Fruit fly (Drosophila melanogaster) whole organism, embryonic: ENCODE data around the gene CG4949.
A peak's percentile ranks its signal among the peaks of the same experiment; 100 is the strongest.

Source experiments
- Ada2b ChIP-seq: fragments of 200-800 bp; sonication (Bioruptor generic); IDR thresholded peaks from 2 replicates; pipeline ENCODE4 v1.3.6; 2022; ENCODE audit warnings: missing biosample characterization, missing genetic modification characterization
- BEAF-32 ChIP-seq: fragments of 200-800 bp; sonication (Bioruptor generic); optimal IDR thresholded peaks from 3 replicates; lab custom pipeline; 2017; ENCODE audit warnings: missing biosample characterization, missing genetic modification characterization, mild to moderate bottlenecking, moderate library complexity, missing genetic modification reagents
- BtbVII ChIP-seq: fragments of 200-800 bp; sonication (Bioruptor generic); optimal IDR thresholded peaks from 3 replicates; lab custom pipeline; 2017; ENCODE audit warnings: missing biosample characterization, mild to moderate bottlenecking, missing genetic modification characterization
- CG10431 ChIP-seq: fragments of 200-800 bp; sonication (Bioruptor generic); optimal IDR thresholded peaks from 3 replicates; lab custom pipeline; 2018; ENCODE audit warnings: missing biosample characterization, mild to moderate bottlenecking, missing genetic modification characterization
- CG11247 ChIP-seq: fragments of 200-800 bp; sonication (Bioruptor generic); IDR thresholded peaks from 2 replicates; pipeline ENCODE4 v1.3.6; 2022; ENCODE audit warnings: missing biosample characterization, missing genetic modification characterization
- CG11723 ChIP-seq: fragments of 200-800 bp; sonication (Bioruptor generic); optimal IDR thresholded peaks from 2 replicates; lab custom pipeline; 2017; ENCODE audit warnings: missing biosample characterization, mild to moderate bottlenecking, missing genetic modification characterization
- CG13894 ChIP-seq: fragments of 200-800 bp; sonication (Bioruptor generic); optimal IDR thresholded peaks from 3 replicates; lab custom pipeline; 2018; ENCODE audit warnings: missing biosample characterization, mild to moderate bottlenecking, missing genetic modification characterization, moderate library complexity
- CG15073 ChIP-seq: fragments of 200-800 bp; sonication (Bioruptor generic); optimal IDR thresholded peaks from 2 replicates; lab custom pipeline; 2016; ENCODE audit warnings: missing biosample characterization, missing genetic modification characterization
- CG1529 ChIP-seq: fragments of 200-800 bp; sonication (Bioruptor generic); optimal IDR thresholded peaks from 3 replicates; lab custom pipeline; 2018; ENCODE audit warnings: missing biosample characterization, missing genetic modification characterization
- CG16813 ChIP-seq: fragments of 200-800 bp; sonication (Bioruptor generic); IDR thresholded peaks from 3 replicates; pipeline ENCODE4 v1.3.6; 2022; ENCODE audit warnings: missing biosample characterization, missing genetic modification characterization; ENCODE audit not compliant: partially characterized antibody
- CG16815 ChIP-seq: fragments of 200-800 bp; sonication (Bioruptor generic); optimal IDR thresholded peaks from 3 replicates; lab custom pipeline; 2017; ENCODE audit warnings: missing biosample characterization, mild to moderate bottlenecking, missing genetic modification characterization
- CG17186 ChIP-seq: fragments of 200-800 bp; sonication (Bioruptor generic); optimal IDR thresholded peaks from 3 replicates; lab custom pipeline; 2017; ENCODE audit warnings: missing biosample characterization, missing genetic modification reagents, missing genetic modification characterization
- CG17328 ChIP-seq: fragments of 200-800 bp; sonication (Bioruptor generic); IDR thresholded peaks from 2 replicates; pipeline ENCODE4 v1.3.6; 2022; ENCODE audit warnings: missing biosample characterization, missing genetic modification characterization
- CG17829 ChIP-seq: fragments of 200-800 bp; optimal IDR thresholded peaks from 2 replicates; lab custom pipeline; 2019; ENCODE audit warnings: missing biosample characterization, mild to moderate bottlenecking, missing genetic modification characterization, moderate library complexity
- CG2202 ChIP-seq: fragments of 200-800 bp; sonication (Bioruptor generic); optimal IDR thresholded peaks from 2 replicates; lab custom pipeline; 2018; ENCODE audit warnings: missing biosample characterization, mild to moderate bottlenecking, missing genetic modification characterization
- CG2712 ChIP-seq: fragments of 200-800 bp; optimal IDR thresholded peaks from 3 replicates; lab custom pipeline; 2019; ENCODE audit warnings: missing biosample characterization, mild to moderate bottlenecking, missing genetic modification characterization, moderate library complexity
- CG32532 ChIP-seq: fragments of 200-800 bp; sonication (Bioruptor generic); IDR thresholded peaks from 2 replicates; pipeline ENCODE4 v1.3.6; 2022; ENCODE audit warnings: missing biosample characterization, missing genetic modification characterization
- CG32772 ChIP-seq: fragments of 200-800 bp; sonication (Bioruptor generic); IDR thresholded peaks from 2 replicates; pipeline ENCODE4 v1.3.6; 2022; ENCODE audit warnings: missing biosample characterization, missing genetic modification characterization
- CG34422 ChIP-seq: fragments of 200-800 bp; sonication (Bioruptor generic); IDR thresholded peaks from 3 replicates; pipeline ENCODE4 v1.3.6; 2022; ENCODE audit warnings: missing biosample characterization, missing genetic modification characterization
- CG42726 ChIP-seq: fragments of 200-800 bp; sonication (Bioruptor generic); IDR thresholded peaks from 2 replicates; pipeline ENCODE4 v1.3.6; 2022; ENCODE audit warnings: missing biosample characterization, missing genetic modification characterization; ENCODE audit not compliant: partially characterized antibody
- CG7987 ChIP-seq: fragments of 200-800 bp; sonication (Bioruptor generic); optimal IDR thresholded peaks from 2 replicates; lab custom pipeline; 2018; ENCODE audit warnings: missing biosample characterization, mild to moderate bottlenecking, missing genetic modification characterization, moderate library complexity
- CG8478 ChIP-seq: fragments of >200 bp; optimal IDR thresholded peaks from 2 replicates; lab custom pipeline; 2018
- CTCF ChIP-seq: fragments of 200-800 bp; sonication (Bioruptor generic); optimal IDR thresholded peaks from 2 replicates; lab custom pipeline; 2017; ENCODE audit warnings: missing biosample characterization, mild to moderate bottlenecking, missing genetic modification characterization, moderate library complexity
- Chrac-16 ChIP-seq: fragments of 200-800 bp; sonication (Bioruptor generic); optimal IDR thresholded peaks from 3 replicates; lab custom pipeline; 2016; ENCODE audit warnings: missing biosample characterization, missing genetic modification characterization
- Dbx ChIP-seq: fragments of 200-800 bp; sonication (Bioruptor generic); IDR thresholded peaks from 3 replicates; pipeline ENCODE4 v1.3.6; 2022; ENCODE audit warnings: missing biosample characterization, missing genetic modification characterization
- Dek ChIP-seq: fragments of 200-800 bp; sonication (Bioruptor generic); optimal IDR thresholded peaks from 3 replicates; lab custom pipeline; 2019; ENCODE audit warnings: missing biosample characterization, mild to moderate bottlenecking, missing genetic modification characterization, moderate library complexity
- E2f2 ChIP-seq: fragments of 200-800 bp; sonication (Bioruptor generic); IDR thresholded peaks from 2 replicates; pipeline ENCODE4 v1.3.6; 2022; ENCODE audit warnings: missing biosample characterization, missing genetic modification characterization
- Ets97D ChIP-seq: fragments of 200-800 bp; sonication (Bioruptor generic); optimal IDR thresholded peaks from 3 replicates; lab custom pipeline; 2016; ENCODE audit warnings: missing biosample characterization, missing genetic modification characterization
- Gsc ChIP-seq: fragments of 200-800 bp; sonication (Bioruptor generic); IDR thresholded peaks from 2 replicates; pipeline ENCODE4 v1.3.6; 2022; ENCODE audit warnings: missing biosample characterization, missing genetic modification characterization
- H2.0 ChIP-seq: fragments of 200-800 bp; sonication (Bioruptor generic); IDR thresholded peaks from 2 replicates; pipeline ENCODE4 v1.3.6; 2022; ENCODE audit warnings: missing biosample characterization, missing genetic modification characterization
- NFAT ChIP-seq: fragments of 200-800 bp; sonication (Bioruptor generic); IDR thresholded peaks from 2 replicates; pipeline ENCODE4 v1.3.6; 2022; ENCODE audit warnings: missing biosample characterization, missing genetic modification characterization
- Optix ChIP-seq: fragments of 200-800 bp; sonication (Bioruptor generic); IDR thresholded peaks from 3 replicates; pipeline ENCODE4 v1.3.6; 2022; ENCODE audit warnings: missing biosample characterization, missing genetic modification characterization
- Rfx ChIP-seq: fragments of 200-800 bp; sonication (Bioruptor generic); IDR thresholded peaks from 2 replicates; pipeline ENCODE4 v1.3.6; 2022; ENCODE audit warnings: missing biosample characterization, missing genetic modification characterization
- Side ChIP-seq: fragments of 200-800 bp; sonication (Bioruptor generic); optimal IDR thresholded peaks from 2 replicates; lab custom pipeline; 2016; ENCODE audit warnings: missing biosample characterization, missing genetic modification characterization
- Tbp ChIP-seq: fragments of >200 bp; optimal IDR thresholded peaks from 2 replicates; lab custom pipeline; 2018; ENCODE audit warnings: missing biosample characterization, missing genetic modification characterization
- ab ChIP-seq: fragments of 200-800 bp; sonication (Bioruptor generic); optimal IDR thresholded peaks from 2 replicates; lab custom pipeline; 2016; ENCODE audit warnings: missing biosample characterization, missing genetic modification characterization
- caup ChIP-seq: fragments of 200-800 bp; sonication (Bioruptor generic); optimal IDR thresholded peaks from 3 replicates; lab custom pipeline; 2017; ENCODE audit warnings: missing biosample characterization, mild to moderate bottlenecking, missing genetic modification characterization, moderate library complexity; ENCODE audit not compliant: severe bottlenecking
- chinmo ChIP-seq: fragments of 200-800 bp; sonication (Bioruptor generic); IDR thresholded peaks from 4 replicates; pipeline ENCODE4 v1.3.6; 2022; ENCODE audit warnings: missing biosample characterization, missing genetic modification characterization; ENCODE audit not compliant: partially characterized antibody
- en ChIP-seq: fragments of 200-800 bp; sonication (Bioruptor generic); optimal IDR thresholded peaks from 2 replicates; lab custom pipeline; 2016; ENCODE audit warnings: missing biosample characterization, missing genetic modification characterization
- her ChIP-seq: fragments of 200-800 bp; sonication (Bioruptor generic); optimal IDR thresholded peaks from 2 replicates; lab custom pipeline; 2016; ENCODE audit warnings: missing biosample characterization, missing genetic modification characterization
- jigr1 ChIP-seq: fragments of 200-800 bp; sonication (Bioruptor generic); IDR thresholded peaks from 3 replicates; pipeline ENCODE4 v1.3.6; 2022; ENCODE audit warnings: missing biosample characterization, missing genetic modification characterization
- mirr ChIP-seq: fragments of 200-800 bp; sonication (Bioruptor generic); optimal IDR thresholded peaks from 3 replicates; lab custom pipeline; 2018; ENCODE audit warnings: missing biosample characterization, mild to moderate bottlenecking, missing genetic modification characterization
- nmo ChIP-seq: fragments of 200-800 bp; sonication (Bioruptor generic); optimal IDR thresholded peaks from 2 replicates; lab custom pipeline; 2018; ENCODE audit warnings: missing biosample characterization, mild to moderate bottlenecking, missing genetic modification characterization, moderate library complexity
- p53 ChIP-seq: fragments of 200-800 bp; sonication (Bioruptor generic); optimal IDR thresholded peaks from 2 replicates; lab custom pipeline; 2016; ENCODE audit warnings: missing biosample characterization, missing genetic modification characterization
- phol ChIP-seq: fragments of 200-800 bp; sonication (Bioruptor generic); optimal IDR thresholded peaks from 3 replicates; lab custom pipeline; 2018; ENCODE audit warnings: missing biosample characterization, mild to moderate bottlenecking, missing genetic modification characterization, moderate library complexity
- row ChIP-seq: fragments of 200-800 bp; sonication (Bioruptor generic); IDR thresholded peaks from 3 replicates; pipeline ENCODE4 v1.3.6; 2022; ENCODE audit warnings: missing biosample characterization, missing genetic modification characterization
- sens ChIP-seq: fragments of 200-800 bp; sonication (Bioruptor generic); peaks from one replicate; lab custom pipeline; 2016; ENCODE audit warnings: missing biosample characterization, missing genetic modification characterization
- sqz ChIP-seq: fragments of 200-800 bp; sonication (Bioruptor generic); optimal IDR thresholded peaks from 3 replicates; lab custom pipeline; 2018; ENCODE audit warnings: missing biosample characterization, mild to moderate bottlenecking, missing genetic modification characterization
- unc-4 ChIP-seq: fragments of 200-800 bp; sonication (Bioruptor generic); IDR thresholded peaks from 2 replicates; pipeline ENCODE4 v1.3.6; 2022; ENCODE audit warnings: missing biosample characterization, missing genetic modification characterization; ENCODE audit not compliant: partially characterized antibody

CG4949 gene

dm6 chrX:17077290-17078138 lies 1.1 kb upstream of the CG4949 start, which contains the start of gene wcy (continued):
- TF ChIP-seq E2f2 (GFP tag; lab: Robert Waterston, UW): peak; percentile 50
- no peak for TF ChIP-seq CG1529
- TF ChIP-seq Ets97D (GFP tag; lab: Kevin White, UChicago): peak; percentile 76
- TF ChIP-seq CTCF (GFP tag; lab: Kevin White, UChicago): peak; percentile 97
- no peak for TF ChIP-seq CG13894 (tag; lab: Kevin White, UChicago)
- no peak for TF ChIP-seq CG15073 (GFP tag; lab: Kevin White, UChicago)
- no peak for TF ChIP-seq CG16815 (GFP tag; lab: Kevin White, UChicago)
- peak; percentile 53 for TF ChIP-seq her (GFP tag; lab: Kevin White, UChicago)
- TF ChIP-seq CG10431: peak; percentile 7
- TF ChIP-seq CG34422 (GFP tag; lab: Robert Waterston, UW): peak; percentile 46; the same call in 2 of the 3 replicates
- peak; percentile 37 for TF ChIP-seq CG2712
- 0 out of 2 replicates have a peak, but pooled peaks have one; percentile 41 for TF ChIP-seq CG11247 (GFP tag; lab: Robert Waterston, UW)
- peak; percentile 53 for TF ChIP-seq caup (GFP tag; lab: Kevin White, UChicago)
- TF ChIP-seq CG2202 (tag; lab: Kevin White, UChicago): no peak
- TF ChIP-seq Ada2b (GFP tag; lab: Robert Waterston, UW): 0 out of 2 replicates have a peak, but pooled peaks have one; percentile 15
- TF ChIP-seq sqz (GFP tag; lab: Kevin White, UChicago): peak; percentile 76
- peak; percentile 17; the same call in 1 of the 3 replicates for TF ChIP-seq jigr1 (GFP tag; lab: Robert Waterston, UW)
- TF ChIP-seq p53: no peak
- TF ChIP-seq phol (tag; lab: Kevin White, UChicago): peak; percentile 38
- no peak for TF ChIP-seq Gsc (GFP tag; lab: Robert Waterston, UW)
- TF ChIP-seq CG11723 (GFP tag; lab: Kevin White, UChicago): no peak
- no peak for TF ChIP-seq en (GFP tag; lab: Kevin White, UChicago)
- peak; percentile 23 for TF ChIP-seq mirr (GFP tag; lab: Kevin White, UChicago)
- peak; percentile 37; the same call in 1 of the 3 replicates for TF ChIP-seq Optix (GFP tag; lab: Robert Waterston, UW)
- peak; percentile 44; the same call in 1 of the 2 replicates for TF ChIP-seq NFAT (GFP tag; lab: Robert Waterston, UW)
- peak; percentile 51 for TF ChIP-seq Rfx
- TF ChIP-seq CG32772: peak; percentile 42; the same call in 1 of the 2 replicates
- peak; percentile 34; the same call in 1 of the 2 replicates for TF ChIP-seq CG32532 (GFP tag; lab: Robert Waterston, UW)
- peak; percentile 37 for TF ChIP-seq CG7987 (GFP tag; lab: Kevin White, UChicago)
- TF ChIP-seq CG16813 (GFP tag; lab: Robert Waterston, UW): 0 out of 3 replicates have a peak, but pooled peaks have one; percentile 37
- peak; percentile 42; the same call in 1 of the 2 replicates for TF ChIP-seq unc-4
- no peak for TF ChIP-seq Dek
- TF ChIP-seq Dbx (GFP tag; lab: Robert Waterston, UW): 0 out of 3 replicates have a peak, but pooled peaks have one; percentile 50
- TF ChIP-seq BEAF-32 (GFP tag; lab: Kevin White, UChicago): peak; percentile 68
- 0 out of 2 replicates have a peak, but pooled peaks have one; percentile 10 for TF ChIP-seq H2.0 (GFP tag; lab: Robert Waterston, UW)
- TF ChIP-seq Tbp (GFP tag; lab: Kevin White, UChicago): peak; percentile 8
- TF ChIP-seq CG8478 (lab: Kevin White, UChicago): peak; percentile 96
- TF ChIP-seq CG17328 (GFP tag; lab: Robert Waterston, UW): peak; percentile 40; the same call in 1 of the 2 replicates
- no peak for TF ChIP-seq ab (GFP tag; lab: Kevin White, UChicago)
- TF ChIP-seq sens (GFP tag; lab: Kevin White, UChicago): peak; percentile 45
- peak; percentile 68 for TF ChIP-seq row
- peak; percentile 64; the same call in 1 of the 2 replicates for TF ChIP-seq CG42726 (GFP tag; lab: Robert Waterston, UW)
- peak; percentile 22 for TF ChIP-seq CG17829 (tag; lab: Kevin White, UChicago)
- TF ChIP-seq chinmo (GFP tag; lab: Robert Waterston, UW): 0 out of 4 replicates have a peak, but pooled peaks have one; percentile 51
- TF ChIP-seq BtbVII (GFP tag; lab: Kevin White, UChicago): peak; percentile 6
- TF ChIP-seq Chrac-16 (GFP tag; lab: Kevin White, UChicago): peak; percentile 11
- TF ChIP-seq CG17186 (GFP tag; lab: Kevin White, UChicago): peak; percentile 55
- no peak for TF ChIP-seq Side (GFP tag; lab: Kevin White, UChicago)
- peak; percentile 57 for TF ChIP-seq nmo
